Fruit fly (Drosophila melanogaster): ENCODE measurements around the gene BG642312.

The BG642312 gene

DNA sequence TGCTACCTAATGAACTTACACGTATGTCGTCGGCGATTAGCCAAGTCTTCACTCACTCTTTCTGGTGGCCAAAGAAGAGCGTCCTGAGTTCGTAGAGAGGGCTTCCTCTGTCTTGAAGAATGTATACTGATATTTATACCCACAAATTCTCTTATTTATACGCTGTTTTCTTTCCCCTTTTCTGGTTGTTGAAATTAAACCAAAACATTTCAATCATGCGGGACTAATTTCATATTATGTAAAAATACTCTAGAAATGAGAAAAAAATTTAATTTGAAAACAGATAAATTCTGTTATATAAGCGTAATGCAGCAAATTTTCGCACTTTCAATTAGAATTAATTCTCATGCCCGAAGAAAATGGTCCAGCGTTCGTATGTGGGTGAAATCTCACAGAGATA lies at the start of gene BG642312:
TSS of gene BG642312 (minus strand) at position 101 of the 400 bp plus-strand sequence.
- no peak for TF ChIP-seq Myc (optimal IDR thresholded peaks at IDR 0.05)
- TF ChIP-seq h (optimal IDR thresholded peaks at IDR 0.05), result no peak

DNA sequence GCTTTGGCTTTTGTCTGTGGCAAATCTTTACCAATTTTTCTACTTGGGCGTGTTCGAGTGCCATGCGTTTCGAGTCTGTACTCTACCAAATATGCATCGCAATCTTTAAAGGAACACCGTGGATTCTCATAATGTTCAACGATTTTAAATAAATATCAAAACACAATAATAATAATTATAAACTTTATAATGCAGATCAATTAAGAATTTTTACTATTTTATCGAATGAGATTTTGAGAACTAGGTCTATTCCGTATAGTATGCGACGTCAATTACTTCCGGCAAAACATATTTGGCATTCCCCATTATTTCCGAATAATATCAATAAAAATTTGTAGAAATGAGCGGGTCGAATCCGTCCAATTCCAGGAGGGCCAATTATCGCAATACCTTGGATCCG lies 42.3 kb upstream of the BG642312 start, which contains the start of gene CG43168:
TSS of gene CG43168 (plus strand) at position 301 of the 400 bp plus-strand sequence.
- TF ChIP-seq h (optimal IDR thresholded peaks at IDR 0.05) (no peak), ttk (optimal IDR thresholded peaks at IDR 0.05) (no peak), insv (optimal IDR thresholded peaks at IDR 0.05) (no peak), Myc (optimal IDR thresholded peaks at IDR 0.05) (no peak), psq (optimal IDR thresholded peaks at IDR 0.05) (no peak), Sin3A (optimal IDR thresholded peaks at IDR 0.05) (no peak)

DNA sequence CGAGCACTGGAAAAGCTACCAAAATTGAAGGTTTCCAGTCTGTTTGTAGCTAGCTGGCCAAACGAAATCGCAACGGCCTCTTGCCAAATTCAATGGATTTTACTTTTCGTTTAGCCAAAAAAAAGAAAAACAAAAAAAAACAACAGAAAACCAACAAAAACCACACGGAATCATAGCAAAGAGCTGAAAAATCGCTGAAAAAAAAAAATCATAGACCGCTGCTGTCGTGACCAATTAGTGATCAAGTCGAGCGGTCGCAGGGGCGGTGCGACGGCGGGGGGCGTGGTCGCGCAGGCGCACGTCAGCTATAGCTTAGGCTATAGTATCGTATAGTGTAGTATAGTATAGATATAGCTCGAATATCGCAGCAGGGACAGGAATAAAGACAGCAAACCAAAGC lies 41.7 kb upstream of the BG642312 start:
- no peak for TF ChIP-seq psq (optimal IDR thresholded peaks at IDR 0.05)
- TF ChIP-seq h (optimal IDR thresholded peaks at IDR 0.05), result no peak
- no peak for TF ChIP-seq insv (optimal IDR thresholded peaks at IDR 0.05)
- TF ChIP-seq Myc (optimal IDR thresholded peaks at IDR 0.05), result no peak
- no peak for TF ChIP-seq ttk (optimal IDR thresholded peaks at IDR 0.05)
- TF ChIP-seq Sin3A (optimal IDR thresholded peaks at IDR 0.05), result no peak

DNA sequence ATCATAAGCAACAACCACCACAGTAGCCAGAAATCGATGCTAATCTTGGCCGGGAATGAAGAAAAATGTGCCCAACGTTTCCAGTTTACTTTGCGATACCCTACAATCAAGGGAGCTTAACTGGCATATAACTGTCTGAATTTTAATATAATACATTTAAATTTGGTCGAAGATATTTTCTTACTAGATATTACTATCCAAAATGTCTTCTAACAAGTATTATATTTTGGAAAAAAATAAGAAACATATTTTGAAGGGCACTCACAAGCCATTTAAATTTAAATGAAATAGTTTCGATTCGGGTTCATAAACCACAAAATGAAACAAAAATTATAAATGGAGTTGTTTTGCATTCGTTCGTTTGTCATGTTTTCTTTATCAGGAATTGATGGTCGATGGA lies 37.1 kb upstream of the BG642312 start:
- TF ChIP-seq Sin3A (optimal IDR thresholded peaks at IDR 0.05), result no peak
- TF ChIP-seq h (optimal IDR thresholded peaks at IDR 0.05), result no peak
- TF ChIP-seq ttk (optimal IDR thresholded peaks at IDR 0.05), result no peak
- no peak for TF ChIP-seq insv (optimal IDR thresholded peaks at IDR 0.05)
- no peak for TF ChIP-seq psq (optimal IDR thresholded peaks at IDR 0.05)
- no peak for TF ChIP-seq Myc (optimal IDR thresholded peaks at IDR 0.05)

DNA sequence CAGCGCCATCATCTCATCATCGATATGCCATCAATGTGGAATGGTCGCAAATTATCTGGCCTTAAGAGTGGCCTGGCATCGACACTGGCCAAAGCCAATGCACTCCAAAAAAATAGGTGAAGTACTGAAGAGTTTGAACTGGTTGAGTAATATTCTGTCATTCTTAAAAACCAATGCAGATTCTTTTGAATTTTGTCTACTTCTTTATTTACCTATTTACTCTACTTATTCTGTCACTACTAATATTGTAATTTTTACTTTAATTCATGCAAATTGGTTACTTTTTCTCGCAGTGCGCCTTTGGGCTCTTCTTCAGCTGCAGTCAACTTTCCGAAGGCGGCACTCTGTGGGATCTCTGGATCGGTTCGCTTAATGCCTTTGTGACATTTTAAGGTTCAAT lies 35.8 kb upstream of the BG642312 start:
- TF ChIP-seq insv (optimal IDR thresholded peaks at IDR 0.05), result no peak
- no peak for TF ChIP-seq ttk (optimal IDR thresholded peaks at IDR 0.05)
- no peak for TF ChIP-seq psq (optimal IDR thresholded peaks at IDR 0.05)
- no peak for TF ChIP-seq Myc (optimal IDR thresholded peaks at IDR 0.05)
- TF ChIP-seq Sin3A (optimal IDR thresholded peaks at IDR 0.05), result no peak
- TF ChIP-seq h (optimal IDR thresholded peaks at IDR 0.05), result no peak

DNA sequence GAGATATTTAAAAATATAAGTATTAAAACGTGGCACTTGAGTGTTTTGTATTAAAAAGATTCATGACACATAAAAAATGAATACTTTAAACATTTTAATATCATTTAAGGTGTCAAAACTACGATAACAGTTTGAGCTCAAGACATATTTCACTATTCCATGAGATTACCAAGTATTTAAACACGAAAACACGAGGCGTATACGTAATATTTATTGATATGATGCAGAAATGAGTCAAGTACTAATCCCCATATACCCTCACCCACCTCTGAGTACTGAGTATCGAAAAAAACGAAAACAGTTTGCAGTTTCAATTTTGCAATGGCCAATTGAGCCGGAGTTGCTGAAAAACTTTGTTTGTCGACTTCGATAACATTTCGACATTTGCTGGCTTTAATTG lies 34.9 kb upstream of the BG642312 start:
- TF ChIP-seq psq (optimal IDR thresholded peaks at IDR 0.05), result no peak

DNA sequence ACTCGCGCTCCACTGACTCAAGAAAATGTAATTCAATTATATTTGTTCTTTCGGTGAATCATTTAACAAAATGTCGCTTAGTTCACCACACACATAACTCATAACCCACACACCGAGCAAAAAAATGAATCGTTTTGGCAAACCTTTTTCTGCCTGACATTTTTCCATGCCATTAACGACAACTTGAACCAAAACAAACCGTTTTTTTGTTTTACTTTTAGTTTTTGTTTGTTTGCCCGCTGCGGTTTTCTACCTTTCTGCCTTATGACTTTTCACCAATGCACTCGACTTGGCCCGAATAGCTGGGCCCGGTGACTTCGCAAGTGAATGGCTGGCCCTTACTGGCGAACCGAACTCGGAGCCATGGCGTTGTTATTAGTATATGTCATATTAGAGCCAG lies 34.3 kb upstream of the BG642312 start:
- TF ChIP-seq ttk (optimal IDR thresholded peaks at IDR 0.05), result no peak
- TF ChIP-seq Myc (optimal IDR thresholded peaks at IDR 0.05), result no peak
- no peak for TF ChIP-seq psq (optimal IDR thresholded peaks at IDR 0.05)
- TF ChIP-seq Sin3A (optimal IDR thresholded peaks at IDR 0.05), result no peak
- TF ChIP-seq insv (optimal IDR thresholded peaks at IDR 0.05), result no peak
- TF ChIP-seq h (optimal IDR thresholded peaks at IDR 0.05), result no peak

DNA sequence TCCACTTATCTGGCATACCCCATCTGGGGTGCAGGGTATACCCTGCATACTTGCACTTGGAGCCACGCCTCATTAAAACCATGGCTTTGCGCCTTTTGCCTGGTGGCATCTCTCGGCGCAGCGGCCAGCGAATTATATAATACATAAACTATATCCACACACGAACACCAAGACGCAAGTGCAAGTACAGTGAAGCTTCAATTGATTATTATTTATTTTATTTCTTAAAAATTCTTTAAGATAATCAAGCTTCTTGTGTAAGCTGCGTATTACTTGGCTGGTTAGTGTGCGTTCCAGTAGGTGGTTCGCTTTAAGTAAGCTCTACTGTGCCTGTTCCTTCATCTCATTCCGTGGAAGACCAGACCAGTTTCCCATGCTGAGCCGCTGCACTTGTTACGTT lies 33.1 kb upstream of the BG642312 start:
- TF ChIP-seq psq (optimal IDR thresholded peaks at IDR 0.05), result no peak
- no peak for TF ChIP-seq h (optimal IDR thresholded peaks at IDR 0.05)
- TF ChIP-seq ttk (optimal IDR thresholded peaks at IDR 0.05), result no peak
- TF ChIP-seq Sin3A (optimal IDR thresholded peaks at IDR 0.05), result no peak
- no peak for TF ChIP-seq insv (optimal IDR thresholded peaks at IDR 0.05)
- TF ChIP-seq Myc (optimal IDR thresholded peaks at IDR 0.05), result no peak

DNA sequence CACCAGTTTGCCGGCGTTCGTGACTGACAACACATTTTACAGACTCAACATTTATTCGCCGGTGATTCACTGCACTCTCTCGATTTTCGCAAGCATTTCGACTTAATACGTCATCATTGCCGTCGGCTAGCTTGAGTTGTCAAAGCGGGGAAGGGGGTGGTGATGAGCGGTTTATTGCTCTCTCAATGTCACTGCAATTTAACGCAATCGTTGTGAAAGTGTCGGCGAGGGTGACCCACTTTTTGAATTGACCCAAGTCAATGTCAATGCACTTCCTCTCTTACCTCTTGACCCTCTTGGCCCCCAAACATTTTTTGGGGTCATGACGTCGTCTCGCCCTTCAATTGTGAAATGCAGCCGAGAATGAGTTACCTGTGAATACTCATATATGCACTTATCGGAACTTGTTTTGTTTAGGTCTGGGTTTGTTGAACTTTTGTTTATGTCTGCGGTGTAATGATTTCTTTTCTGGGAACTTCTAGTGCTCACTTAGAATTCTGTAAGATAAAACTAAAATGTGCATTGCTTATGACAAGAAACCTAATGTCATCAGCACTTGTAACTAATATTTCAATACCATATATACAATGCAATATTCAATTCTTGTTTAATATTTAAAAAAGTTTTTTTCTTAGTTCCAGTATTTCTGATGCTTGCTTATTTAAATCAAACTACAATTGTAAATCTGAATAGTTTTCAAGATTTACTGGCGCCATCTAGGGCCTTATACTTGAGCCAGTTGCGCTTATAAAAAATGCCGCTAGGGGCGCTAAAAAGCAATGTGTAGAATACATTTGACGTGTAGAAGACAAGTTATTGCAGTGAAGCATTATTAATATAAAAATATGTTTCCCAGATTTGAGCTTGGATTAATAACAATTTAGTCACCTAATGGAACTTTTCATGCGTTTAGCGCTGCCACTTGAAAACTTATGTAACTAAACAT lies 31.0 kb upstream of the BG642312 start:
- TF ChIP-seq Myc (optimal IDR thresholded peaks at IDR 0.05) (no peak), psq (optimal IDR thresholded peaks at IDR 0.05) (no peak), ttk (optimal IDR thresholded peaks at IDR 0.05) (no peak), Sin3A (optimal IDR thresholded peaks at IDR 0.05) (no peak), h (optimal IDR thresholded peaks at IDR 0.05) (no peak), insv (optimal IDR thresholded peaks at IDR 0.05) (no peak)

DNA sequence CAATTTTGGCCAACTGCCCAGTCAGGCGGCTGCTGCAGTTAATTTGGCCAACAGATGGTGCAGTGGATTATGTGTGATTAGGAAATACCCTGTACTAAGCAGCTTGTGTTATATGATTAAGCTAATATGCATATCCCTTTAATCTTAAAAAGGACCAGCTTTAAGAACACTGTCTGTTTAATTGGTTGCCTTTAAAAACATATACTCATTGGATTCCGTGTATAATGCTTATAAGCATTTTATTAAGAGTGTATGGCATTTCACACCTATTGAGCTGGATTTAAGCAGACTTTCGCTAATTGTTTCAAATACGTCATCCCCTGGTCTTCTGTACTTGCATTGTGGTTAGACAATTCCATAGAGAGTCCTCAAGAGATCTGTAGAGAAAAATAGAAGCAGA lies 30.3 kb upstream of the BG642312 start:
- TF ChIP-seq psq (optimal IDR thresholded peaks at IDR 0.05), result no peak
- no peak for TF ChIP-seq insv (optimal IDR thresholded peaks at IDR 0.05)
- TF ChIP-seq Sin3A (optimal IDR thresholded peaks at IDR 0.05), result no peak
- no peak for TF ChIP-seq ttk (optimal IDR thresholded peaks at IDR 0.05)
- TF ChIP-seq Myc (optimal IDR thresholded peaks at IDR 0.05), result no peak
- no peak for TF ChIP-seq h (optimal IDR thresholded peaks at IDR 0.05)

DNA sequence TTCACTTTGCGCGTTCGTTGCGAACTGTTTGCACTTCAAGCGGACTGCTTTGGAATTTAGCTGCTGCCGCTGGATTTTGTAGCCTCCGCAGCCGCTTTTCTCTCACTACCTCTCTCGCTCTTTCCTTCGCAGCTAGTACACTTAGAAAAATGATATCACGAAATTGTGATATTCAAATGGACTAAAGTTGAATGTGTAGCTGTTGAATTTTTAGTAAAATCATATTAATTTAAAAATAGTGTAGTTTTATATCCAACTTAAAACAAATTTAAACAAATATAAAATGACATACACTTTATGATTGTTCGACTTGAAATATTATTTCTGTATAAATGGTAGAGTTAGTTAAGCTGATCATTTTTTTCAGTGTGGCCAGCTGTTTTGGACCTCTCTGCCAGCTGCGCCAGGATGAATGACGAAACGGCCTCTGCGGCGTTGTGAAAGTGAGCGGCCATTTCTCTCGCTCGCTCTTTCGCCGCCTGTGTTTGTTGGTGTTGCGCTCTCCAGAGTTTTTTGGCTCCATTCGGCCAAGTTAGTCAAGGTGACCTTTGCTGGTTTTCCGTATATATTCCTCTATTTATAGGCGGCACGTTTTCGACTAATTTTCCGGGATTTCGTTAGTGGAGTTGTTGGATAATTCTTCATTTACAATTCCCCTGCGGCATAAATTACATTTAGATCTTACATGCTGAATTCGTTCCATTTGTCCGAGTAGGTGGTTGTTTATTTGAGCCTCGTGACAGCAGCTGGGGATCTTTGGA lies 29.6 kb upstream of the BG642312 start, which contains the start of gene Ldh:
TSS of gene Ldh (minus strand) at position 51 of the 761 bp plus-strand sequence.
- no peak for TF ChIP-seq Myc (optimal IDR thresholded peaks at IDR 0.05)
- TF ChIP-seq h (optimal IDR thresholded peaks at IDR 0.05), result no peak
- TF ChIP-seq insv (optimal IDR thresholded peaks at IDR 0.05), result no peak
- no peak for TF ChIP-seq psq (optimal IDR thresholded peaks at IDR 0.05)
- TF ChIP-seq Sin3A (optimal IDR thresholded peaks at IDR 0.05), result no peak
- TF ChIP-seq ttk (optimal IDR thresholded peaks at IDR 0.05), result no peak

DNA sequence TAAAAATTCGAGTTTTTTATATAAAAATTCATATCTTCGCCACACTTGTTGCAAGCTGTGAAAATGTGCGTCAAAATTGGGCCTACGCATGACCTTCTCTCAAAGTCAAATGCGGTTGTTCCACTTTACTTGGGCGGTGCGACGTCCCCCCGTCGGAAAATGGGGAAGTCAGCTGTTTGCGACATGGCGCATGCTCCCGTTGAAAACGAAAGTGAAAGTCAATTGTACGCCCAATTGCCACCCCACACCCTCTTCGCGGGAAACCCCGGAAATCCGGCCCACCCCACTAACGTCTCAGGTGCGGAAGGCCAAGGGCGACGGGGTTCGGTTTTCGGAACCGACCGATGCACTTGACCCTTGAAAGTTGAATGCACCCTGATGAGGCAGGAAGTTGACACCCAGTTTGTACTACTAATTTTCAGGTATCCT lies 28.9 kb upstream of the BG642312 start:
- TF ChIP-seq Myc (optimal IDR thresholded peaks at IDR 0.05) (no peak), h (optimal IDR thresholded peaks at IDR 0.05) (no peak), Sin3A (optimal IDR thresholded peaks at IDR 0.05) (no peak), psq (optimal IDR thresholded peaks at IDR 0.05) (no peak), insv (optimal IDR thresholded peaks at IDR 0.05) (no peak)

Measured in Kc167 (cell line).